Worm (Caenorhabditis elegans) whole organism, L2 larva: ENCODE data around the gene F35F10.1.

Experiments
- C34F6.9 ChIP-seq: fragments of 150-350 bp; optimal IDR thresholded peaks from 2 replicates; lab custom pipeline; 2014; ENCODE audit warnings: missing biosample characterization, missing genetic modification characterization
- Y55F3AM.14 ChIP-seq: fragments of 200-800 bp; sonication (Bioruptor generic); optimal IDR thresholded peaks from 2 replicates; lab custom pipeline; 2018; ENCODE audit warnings: mild to moderate bottlenecking, missing genetic modification characterization, missing compliant biosample characterization
- alr-1 ChIP-seq: fragments of 150-350 bp; optimal IDR thresholded peaks from 2 replicates; lab custom pipeline; 2014; ENCODE audit warnings: missing biosample characterization, missing genetic modification characterization
- ama-1 ChIP-seq: fragments of 150-350 bp; optimal IDR thresholded peaks from 2 replicates; lab custom pipeline; 2018; ENCODE audit warnings: inconsistent platforms
- ceh-16 ChIP-seq: fragments of 150-350 bp; optimal IDR thresholded peaks from 2 replicates; lab custom pipeline; 2014; ENCODE audit warnings: missing biosample characterization, missing genetic modification characterization
- ceh-82 ChIP-seq: fragments of 150-350 bp; optimal IDR thresholded peaks from 2 replicates; lab custom pipeline; 2014; ENCODE audit warnings: missing biosample characterization, missing genetic modification characterization
- dmd-4 ChIP-seq: sonication (generic microtip); optimal IDR thresholded peaks from 2 replicates; lab custom pipeline; 2017; ENCODE audit warnings: missing biosample characterization, missing genetic modification characterization
- elt-3 ChIP-seq: sonication (generic microtip); optimal IDR thresholded peaks from 2 replicates; lab custom pipeline; 2017; ENCODE audit warnings: missing biosample characterization, missing genetic modification characterization
- fos-1 ChIP-seq: fragments of 150-350 bp; optimal IDR thresholded peaks from 2 replicates; lab custom pipeline; 2014; ENCODE audit warnings: missing biosample characterization, missing genetic modification characterization
- gmeb-1 ChIP-seq: fragments of 150-350 bp; optimal IDR thresholded peaks from 2 replicates; lab custom pipeline; 2014; ENCODE audit warnings: missing biosample characterization, missing genetic modification characterization
- lin-11 ChIP-seq: fragments of 150-350 bp; sonication (generic microtip); optimal IDR thresholded peaks from 2 replicates; lab custom pipeline; 2014; ENCODE audit warnings: missing biosample characterization, missing genetic modification characterization, inconsistent platforms, mixed read lengths
- lin-13 ChIP-seq: fragments of 150-350 bp; optimal IDR thresholded peaks from 2 replicates; lab custom pipeline; 2014; ENCODE audit warnings: missing biosample characterization, missing genetic modification reagents, missing genetic modification characterization
- lin-39 ChIP-seq: fragments of 150-350 bp; optimal IDR thresholded peaks from 2 replicates; lab custom pipeline; 2014; ENCODE audit warnings: missing biosample characterization, missing genetic modification reagents, missing genetic modification characterization
- lsy-2 ChIP-seq, 2 experiments: fragments of 150-350 bp in 1 of 2; sonication (generic microtip) in 1 of 2; optimal IDR thresholded peaks; 2 replicates each; lab custom pipeline; 2014 to 2017; ENCODE audit warnings: missing biosample characterization in 2 of 2, missing genetic modification characterization in 2 of 2
- mab-5 ChIP-seq: fragments of 150-350 bp; optimal IDR thresholded peaks from 2 replicates; lab custom pipeline; 2014; ENCODE audit warnings: missing biosample characterization, missing genetic modification characterization
- mbf-1 ChIP-seq: sonication (generic microtip); optimal IDR thresholded peaks from 2 replicates; lab custom pipeline; 2017; ENCODE audit warnings: missing biosample characterization, missing genetic modification characterization
- mdl-1 ChIP-seq, 2 experiments: fragments of 150-350 bp in 1 of 2; sonication (generic microtip) in 1 of 2; optimal IDR thresholded peaks; 2 replicates each; lab custom pipeline; 2017; ENCODE audit warnings: missing biosample characterization in 2 of 2, missing genetic modification characterization in 2 of 2
- nhr-10 ChIP-seq: sonication (generic microtip); optimal IDR thresholded peaks from 2 replicates; lab custom pipeline; 2017; ENCODE audit warnings: missing biosample characterization, missing genetic modification characterization
- nhr-11 ChIP-seq: fragments of 150-350 bp; optimal IDR thresholded peaks from 2 replicates; lab custom pipeline; 2014; ENCODE audit warnings: missing biosample characterization, missing genetic modification characterization
- nhr-12 ChIP-seq: fragments of 150-350 bp; optimal IDR thresholded peaks from 2 replicates; lab custom pipeline; 2014; ENCODE audit warnings: missing biosample characterization, missing genetic modification characterization
- nhr-129 ChIP-seq: fragments of 150-350 bp; optimal IDR thresholded peaks from 2 replicates; lab custom pipeline; 2014; ENCODE audit warnings: missing biosample characterization, missing genetic modification characterization
- nhr-21 ChIP-seq: fragments of 150-350 bp; optimal IDR thresholded peaks from 2 replicates; lab custom pipeline; 2014; ENCODE audit warnings: missing biosample characterization, missing genetic modification characterization
- nhr-23 ChIP-seq: fragments of 150-350 bp; optimal IDR thresholded peaks from 2 replicates; lab custom pipeline; 2014; ENCODE audit warnings: missing biosample characterization, missing genetic modification reagents, missing genetic modification characterization
- nhr-237 ChIP-seq: fragments of 150-350 bp; optimal IDR thresholded peaks from 2 replicates; lab custom pipeline; 2014; ENCODE audit warnings: missing biosample characterization, missing genetic modification characterization
- nhr-25 ChIP-seq: fragments of 150-350 bp; sonication (generic microtip); optimal IDR thresholded peaks from 3 replicates; lab custom pipeline; 2014; ENCODE audit warnings: missing biosample characterization, missing genetic modification characterization
- nhr-77 ChIP-seq: fragments of 150-350 bp; optimal IDR thresholded peaks from 2 replicates; lab custom pipeline; 2014; ENCODE audit warnings: missing biosample characterization, missing genetic modification characterization
- peb-1 ChIP-seq: fragments of 150-350 bp; optimal IDR thresholded peaks from 2 replicates; lab custom pipeline; 2014; ENCODE audit warnings: missing biosample characterization, missing genetic modification characterization
- sma-3 ChIP-seq: sonication (generic microtip); optimal IDR thresholded peaks from 2 replicates; lab custom pipeline; 2016; ENCODE audit warnings: missing genetic modification reagents, missing genetic modification characterization, missing compliant biosample characterization
- sma-9 ChIP-seq, 2 experiments: fragments of 150-350 bp in 1 of 2; sonication (generic microtip) in 1 of 2; optimal IDR thresholded peaks; 2 replicates each; lab custom pipeline; 2014 to 2016; ENCODE audit warnings: missing genetic modification characterization in 2 of 2, mild to moderate bottlenecking in 1 of 2, missing biosample characterization in 1 of 2, missing compliant biosample characterization in 1 of 2, missing genetic modification reagents in 1 of 2, moderate library complexity in 1 of 2
- snpc-4 ChIP-seq: fragments of 150-350 bp; optimal IDR thresholded peaks from 2 replicates; lab custom pipeline; 2014; ENCODE audit warnings: missing biosample characterization, missing genetic modification characterization
- unc-55 ChIP-seq: fragments of 150-350 bp; sonication (generic microtip); optimal IDR thresholded peaks from 3 replicates; lab custom pipeline; 2014; ENCODE audit warnings: missing biosample characterization, missing genetic modification reagents, missing genetic modification characterization
- unc-62 ChIP-seq: fragments of 150-350 bp; optimal IDR thresholded peaks from 2 replicates; lab custom pipeline; 2014; ENCODE audit warnings: missing biosample characterization, missing genetic modification reagents, missing genetic modification characterization
- zag-1 ChIP-seq: fragments of 150-350 bp; optimal IDR thresholded peaks from 2 replicates; lab custom pipeline; 2014; ENCODE audit warnings: missing biosample characterization, missing genetic modification characterization
- ztf-1 ChIP-seq: fragments of 200-800 bp; sonication (Bioruptor generic); conservative IDR thresholded peaks from 2 replicates; pipeline ENCODE4 v1.3.6; 2022; ENCODE audit warnings: missing genetic modification characterization, missing compliant biosample characterization
- ztf-11 ChIP-seq: sonication (generic microtip); optimal IDR thresholded peaks from 2 replicates; lab custom pipeline; 2017; ENCODE audit warnings: missing biosample characterization, missing genetic modification characterization

Gene F35F10.1

ce11 chrV:3318975-3319374, 2.9 kb downstream of the F35F10.1 start, which contains the start of gene F35F10.13:
Gene F35F10.13 (minus strand): TSS chrV:3319075.
- TF ChIP-seq fos-1 (tag; lab: Kevin White, UChicago) (no peak), zag-1 (no peak), ztf-1 (no peak), gmeb-1 (tag; lab: Kevin White, UChicago) (no peak), ceh-16 (no peak), lsy-2 (tag; optimal IDR thresholded peaks at IDR 0.05; lab: Kevin White, UChicago) (no peak)

DNA sequence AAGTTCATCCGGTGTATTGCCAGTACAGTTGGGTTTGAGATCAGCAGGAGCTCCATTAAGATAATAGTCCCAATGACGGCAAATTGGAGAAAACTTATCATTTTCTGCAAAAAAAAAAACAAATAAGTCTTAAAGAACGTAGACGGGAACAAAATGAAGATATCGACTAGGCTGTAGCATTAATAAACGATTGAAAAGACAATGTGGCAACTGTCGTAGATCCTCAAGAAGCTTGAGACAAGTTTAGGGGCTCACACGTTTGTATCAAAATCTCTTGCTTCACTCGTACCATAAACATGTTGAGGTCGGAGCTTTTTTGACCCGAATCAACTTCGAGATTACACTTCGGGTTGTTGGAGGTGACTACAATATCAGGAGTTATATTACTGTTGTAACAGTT, 3.9 kb downstream of the F35F10.1 start, which contains the start of gene F35F10.14:
Gene F35F10.14, minus strand, starts transcription at position 101 of the 400 bp plus-strand sequence.
- TF ChIP-seq nhr-25 (no peak), lin-11 (tag; lab: Kevin White, UChicago) (no peak), ztf-11 (tag; lab: Kevin White, UChicago) (no peak), nhr-23 (tag; lab: Kevin White, UChicago) (no peak), elt-3 (tag; lab: Kevin White, UChicago) (no peak), nhr-129 (tag; lab: Kevin White, UChicago) (no peak), ceh-82 (no peak), ama-1 (lab: Kevin White, UChicago) (no peak), nhr-77 (tag; lab: Kevin White, UChicago) (no peak), unc-55 (GFP tag; lab: Kevin White, UChicago) (no peak), sma-9 (GFP tag; optimal IDR thresholded peaks at IDR 0.05; lab: Kevin White, UChicago) (no peak), sma-9 (tag; optimal IDR thresholded peaks at IDR 0.05; lab: Kevin White, UChicago) (no peak), sma-3 (GFP tag; lab: Kevin White, UChicago) (no peak), Y55F3AM.14 (GFP tag; lab: Kevin White, UChicago) (no peak), peb-1 (tag; lab: Kevin White, UChicago) (no peak), nhr-237 (tag; lab: Kevin White, UChicago) (no peak), nhr-21 (tag; lab: Kevin White, UChicago) (no peak)

DNA sequence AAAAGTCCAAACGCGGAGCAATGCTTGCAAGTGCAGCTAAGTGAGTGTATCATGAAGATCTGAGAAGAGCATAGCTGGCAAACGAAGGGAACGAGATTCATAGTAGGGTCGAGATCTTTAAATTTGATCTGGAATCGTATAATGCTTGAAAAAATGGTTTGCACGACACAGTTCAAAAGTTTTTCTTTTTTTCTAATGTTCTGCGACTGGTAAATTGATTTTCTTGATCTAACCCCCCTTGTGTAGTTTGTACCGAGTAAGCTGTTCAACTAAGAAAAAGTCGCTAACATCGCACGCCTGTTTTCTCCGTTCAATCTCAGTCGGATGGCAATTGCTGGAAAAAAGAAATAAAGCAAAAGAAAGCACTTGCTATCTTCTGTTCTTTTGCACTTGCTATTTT, 4.3 kb downstream of the F35F10.1 start, which contains the start of gene C17B7.14:
Gene C17B7.14, minus strand, starts transcription at position 101 of the 400 bp plus-strand sequence.
- TF ChIP-seq nhr-77 (tag; lab: Kevin White, UChicago), result no peak
- no peak for TF ChIP-seq ztf-11 (tag; lab: Kevin White, UChicago)
- TF ChIP-seq nhr-23 (tag; lab: Kevin White, UChicago), result no peak
- TF ChIP-seq zag-1, result no peak
- TF ChIP-seq lin-39 (tag; lab: Kevin White, UChicago), result no peak
- TF ChIP-seq unc-62 (GFP tag; lab: Kevin White, UChicago), result no peak
- no peak for TF ChIP-seq sma-3 (GFP tag; lab: Kevin White, UChicago)
- TF ChIP-seq alr-1 (tag; lab: Kevin White, UChicago), result no peak
- TF ChIP-seq mdl-1 (tag; optimal IDR thresholded peaks at IDR 0.05; lab: Kevin White, UChicago), result no peak
- TF ChIP-seq dmd-4 (tag; lab: Kevin White, UChicago), result no peak
- no peak for TF ChIP-seq Y55F3AM.14 (GFP tag; lab: Kevin White, UChicago)

ce11 chrV:3324178-3324577, 8.1 kb downstream of the F35F10.1 start, which contains the start of gene C17B7.8:
Gene C17B7.8 (minus strand): TSS chrV:3324278.
- no peak for TF ChIP-seq nhr-77 (tag; lab: Kevin White, UChicago)
- TF ChIP-seq mab-5 (tag; lab: Kevin White, UChicago), result no peak
- no peak for TF ChIP-seq mbf-1
- no peak for TF ChIP-seq ceh-16
- TF ChIP-seq alr-1 (tag; lab: Kevin White, UChicago), result no peak
- TF ChIP-seq nhr-10, result no peak
- TF ChIP-seq mdl-1 (tag; optimal IDR thresholded peaks at IDR 0.05; lab: Kevin White, UChicago), result no peak
- no peak for TF ChIP-seq sma-9 (GFP tag; optimal IDR thresholded peaks at IDR 0.05; lab: Kevin White, UChicago)
- no peak for TF ChIP-seq sma-9 (tag; optimal IDR thresholded peaks at IDR 0.05; lab: Kevin White, UChicago)
- TF ChIP-seq nhr-11 (tag; lab: Kevin White, UChicago), result no peak
- no peak for TF ChIP-seq nhr-23 (tag; lab: Kevin White, UChicago)
- no peak for TF ChIP-seq nhr-237 (tag; lab: Kevin White, UChicago)
- no peak for TF ChIP-seq snpc-4
- TF ChIP-seq ztf-11 (tag; lab: Kevin White, UChicago), result no peak
- no peak for TF ChIP-seq nhr-25
- no peak for TF ChIP-seq nhr-12 (tag; lab: Kevin White, UChicago)
- no peak for TF ChIP-seq lin-39 (tag; lab: Kevin White, UChicago)
- no peak for TF ChIP-seq Y55F3AM.14 (GFP tag; lab: Kevin White, UChicago)
- no peak for TF ChIP-seq ama-1 (lab: Kevin White, UChicago)

DNA sequence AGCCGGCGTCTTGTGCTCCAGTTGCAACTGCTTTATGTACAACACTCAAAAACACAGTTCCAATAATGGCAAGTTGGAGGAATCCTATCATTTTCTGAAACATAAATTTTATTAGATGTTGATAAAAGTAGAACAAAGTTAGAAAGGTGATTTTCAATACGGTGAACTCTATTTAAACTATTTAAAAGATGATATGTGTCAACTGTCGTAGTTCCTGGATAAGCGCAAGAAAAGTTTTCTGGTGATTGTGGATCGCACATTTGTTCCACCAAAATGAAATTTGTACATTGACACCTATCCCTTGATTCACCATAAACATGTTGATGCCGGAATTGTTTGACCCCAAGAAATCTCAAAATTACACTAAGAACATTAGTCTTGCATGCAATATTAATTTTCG, 15.9 kb downstream of the F35F10.1 start, which contains the start of gene C17B7.9:
Gene C17B7.9, minus strand, starts transcription at position 101 of the 400 bp plus-strand sequence.
- TF ChIP-seq nhr-12 (tag; lab: Kevin White, UChicago) (no peak), lin-13 (GFP tag; lab: Kevin White, UChicago) (no peak), fos-1 (tag; lab: Kevin White, UChicago) (no peak), ama-1 (lab: Kevin White, UChicago) (no peak), nhr-25 (no peak), C34F6.9 (tag; lab: Kevin White, UChicago) (no peak), mbf-1 (no peak), mdl-1 (tag; optimal IDR thresholded peaks at IDR 0.05; lab: Kevin White, UChicago) (no peak)
